Fruit fly (Drosophila melanogaster): ENCODE data around the gene Dcr-1.
A peak's percentile ranks its signal among the peaks of the same experiment; 100 is the strongest.

Gene Dcr-1

dm6 chr3R:22684044-22684947, 56.6 kb downstream of the Dcr-1 start (continued):
- TF ChIP-seq GATAe (GFP tag; conservative IDR thresholded peaks at IDR 0.05) (no peak), CG2199 (GFP tag; IDR thresholded peaks at IDR 0.05) (0 out of 3 replicates have a peak, but pooled peaks have one; percentile 63), chm (GFP tag; IDR thresholded peaks at IDR 0.05) (no peak), knrl (GFP tag; IDR thresholded peaks at IDR 0.05; ENCODE audit: partially characterized antibody) (no peak), Ets97D (GFP tag; optimal IDR thresholded peaks at IDR 0.05) (no peak), sqz (GFP tag; optimal IDR thresholded peaks at IDR 0.05) (no peak), YL-1 (GFP tag; optimal IDR thresholded peaks at IDR 0.05) (no peak), ac (GFP tag; optimal IDR thresholded peaks at IDR 0.05) (no peak), MESR4 (GFP tag; optimal IDR thresholded peaks at IDR 0.05) (no peak), CG34422 (GFP tag; IDR thresholded peaks at IDR 0.05) (no peak), Doc2 (GFP tag; IDR thresholded peaks at IDR 0.05) (no peak), CG8944 (GFP tag; optimal IDR thresholded peaks at IDR 0.05) (no peak), mld (GFP tag; IDR thresholded peaks at IDR 0.05; ENCODE audit: partially characterized antibody) (no peak), fd102C (GFP tag; optimal IDR thresholded peaks at IDR 0.05) (no peak), zfh1 (GFP tag; IDR thresholded peaks at IDR 0.05) (no peak), CG3281 (GFP tag; optimal IDR thresholded peaks at IDR 0.05) (no peak), Jarid2 (GFP tag; optimal IDR thresholded peaks at IDR 0.05) (no peak), ERR (GFP tag; optimal IDR thresholded peaks at IDR 0.05) (no peak), Oli (tag; optimal IDR thresholded peaks at IDR 0.05) (no peak), CG1024 (GFP tag; IDR thresholded peaks at IDR 0.05) (no peak), chinmo (GFP tag; IDR thresholded peaks at IDR 0.05; ENCODE audit: partially characterized antibody) (0 out of 4 replicates have a peak, but pooled peaks have one; percentile 44), sima (GFP tag; optimal IDR thresholded peaks at IDR 0.05) (no peak), unc-4 (GFP tag; IDR thresholded peaks at IDR 0.05; ENCODE audit: partially characterized antibody) (no peak), CG4854 (GFP tag; optimal IDR thresholded peaks at IDR 0.05) (no peak), CG8281 (tag; optimal IDR thresholded peaks at IDR 0.05) (no peak), wek (GFP tag; optimal IDR thresholded peaks at IDR 0.05) (peak; percentile 43), Ada2b (GFP tag; IDR thresholded peaks at IDR 0.05) (0 out of 2 replicates have a peak, but pooled peaks have one; percentile 5), NFAT (GFP tag; IDR thresholded peaks at IDR 0.05) (no peak), CG13624 (GFP tag; optimal IDR thresholded peaks at IDR 0.05) (no peak), D19B (GFP tag; optimal IDR thresholded peaks at IDR 0.05) (no peak), pnt (GFP tag; optimal IDR thresholded peaks at IDR 0.05) (no peak), ewg (GFP tag; optimal IDR thresholded peaks at IDR 0.05) (no peak), Dip2 (GFP tag; IDR thresholded peaks at IDR 0.05) (no peak), CG17568 (GFP tag; optimal IDR thresholded peaks at IDR 0.05) (no peak), sens-2 (GFP tag; IDR thresholded peaks at IDR 0.05) (no peak), psq (GFP tag; optimal IDR thresholded peaks at IDR 0.05) (no peak), chif (GFP tag; optimal IDR thresholded peaks at IDR 0.05) (no peak), CG15479 (GFP tag; optimal IDR thresholded peaks at IDR 0.05) (no peak), gem (tag; optimal IDR thresholded peaks at IDR 0.05) (no peak), Hr3 (GFP tag; optimal IDR thresholded peaks at IDR 0.05) (no peak), CG3407 (GFP tag; optimal IDR thresholded peaks at IDR 0.05) (no peak), Hr78 (GFP tag; optimal IDR thresholded peaks at IDR 0.05) (peak in 1 of 2 experiments; percentile 83), CG11456 (GFP tag; IDR thresholded peaks at IDR 0.05) (no peak), Trl (optimal IDR thresholded peaks at IDR 0.05) (peak in 1 of 2 experiments; percentile 35), Trl (GFP tag; optimal IDR thresholded peaks at IDR 0.05) (no peak), CG4328 (GFP tag; optimal IDR thresholded peaks at IDR 0.05) (peak; percentile 3), CG12219 (GFP tag; optimal IDR thresholded peaks at IDR 0.05) (no peak), Awh (GFP tag; IDR thresholded peaks at IDR 0.05) (no peak), ken (GFP tag; IDR thresholded peaks at IDR 0.05) (no peak)
